Worm (Caenorhabditis elegans) whole organism, young adult: ENCODE measurements around the gene ins-39.

Experiments
- D2030.7 ChIP-seq: fragments of 200-800 bp; sonication (Bioruptor generic); IDR thresholded peaks from 2 replicates; pipeline ENCODE4 v1.3.6; 2022; ENCODE audit warnings: missing genetic modification reagents, missing genetic modification characterization, missing compliant biosample characterization
- F10E7.11 ChIP-seq: sonication (generic microtip); optimal IDR thresholded peaks from 2 replicates; lab custom pipeline; 2017; ENCODE audit warnings: mild to moderate bottlenecking, missing genetic modification characterization, moderate library complexity, missing compliant biosample characterization
- F57A8.1 ChIP-seq: fragments of 200-800 bp; sonication (Bioruptor generic); optimal IDR thresholded peaks from 2 replicates; lab custom pipeline; 2018; ENCODE audit warnings: mild to moderate bottlenecking, missing genetic modification characterization, moderate library complexity, missing compliant biosample characterization
- K12H6.12 ChIP-seq: fragments of 200-800 bp; sonication (Bioruptor generic); optimal IDR thresholded peaks from 2 replicates; lab custom pipeline; 2018; ENCODE audit warnings: mild to moderate bottlenecking, missing genetic modification characterization, missing compliant biosample characterization
- T26A5.8 ChIP-seq: sonication (generic microtip); optimal IDR thresholded peaks from 2 replicates; lab custom pipeline; 2016; ENCODE audit warnings: missing genetic modification characterization, missing compliant biosample characterization
- Y53G8AR.9 ChIP-seq: fragments of 200-800 bp; sonication (Bioruptor generic); conservative IDR thresholded peaks from 2 replicates; pipeline ENCODE4 v1.3.6; 2022; ENCODE audit warnings: missing genetic modification reagents, missing genetic modification characterization, missing compliant biosample characterization
- atf-7 ChIP-seq: sonication (generic microtip); optimal IDR thresholded peaks from 2 replicates; lab custom pipeline; 2017; ENCODE audit warnings: mild to moderate bottlenecking, missing genetic modification characterization, missing compliant biosample characterization
- athp-1 ChIP-seq: sonication (generic microtip); optimal IDR thresholded peaks from 2 replicates; lab custom pipeline; 2017; ENCODE audit warnings: mild to moderate bottlenecking, missing genetic modification characterization, missing compliant biosample characterization
- attf-3 ChIP-seq: fragments of 200-800 bp; sonication (Bioruptor generic); conservative IDR thresholded peaks from 2 replicates; pipeline ENCODE4 v1.3.6; 2022; ENCODE audit warnings: missing genetic modification reagents, missing genetic modification characterization, missing compliant biosample characterization
- attf-5 ChIP-seq: fragments of 200-800 bp; sonication (Bioruptor generic); optimal IDR thresholded peaks from 2 replicates; lab custom pipeline; 2018; ENCODE audit warnings: mild to moderate bottlenecking, missing genetic modification characterization, missing compliant biosample characterization
- attf-6 ChIP-seq: fragments of 200-800 bp; sonication (Bioruptor generic); IDR thresholded peaks from 2 replicates; pipeline ENCODE4 v1.3.6; 2022; ENCODE audit warnings: missing genetic modification reagents, missing genetic modification characterization, missing compliant biosample characterization
- bed-1 ChIP-seq: fragments of 200-800 bp; sonication (Bioruptor generic); IDR thresholded peaks from 2 replicates; pipeline ENCODE4 v1.3.6; 2022; ENCODE audit warnings: missing genetic modification reagents, missing genetic modification characterization, missing compliant biosample characterization
- ccch-3 ChIP-seq: fragments of 200-800 bp; sonication (Bioruptor generic); optimal IDR thresholded peaks from 2 replicates; lab custom pipeline; 2018; ENCODE audit warnings: mild to moderate bottlenecking, missing genetic modification characterization, missing compliant biosample characterization
- cebp-1 ChIP-seq, 2 experiments: fragments of 200-800 bp in 1 of 2; sonication (Bioruptor generic) in 1 of 2; sonication (generic microtip) in 1 of 2; IDR thresholded peaks in 1 of 2; optimal IDR thresholded peaks in 1 of 2; 2 replicates each; pipeline versions ENCODE4 v1.3.6 to Lab custom; 2017 to 2022; ENCODE audit warnings: missing compliant biosample characterization in 2 of 2, missing genetic modification characterization in 2 of 2, mild to moderate bottlenecking in 1 of 2, missing genetic modification reagents in 1 of 2, moderate library complexity in 1 of 2
- cebp-2 ChIP-seq: fragments of 200-800 bp; sonication (Bioruptor generic); IDR thresholded peaks from 2 replicates; pipeline ENCODE4 v1.3.6; 2022; ENCODE audit warnings: missing genetic modification characterization, missing compliant biosample characterization
- ceh-27 ChIP-seq: fragments of 200-800 bp; sonication (Bioruptor generic); optimal IDR thresholded peaks from 2 replicates; lab custom pipeline; 2018; ENCODE audit warnings: mild to moderate bottlenecking, missing genetic modification characterization, moderate library complexity, missing compliant biosample characterization
- ceh-40 ChIP-seq: fragments of 200-800 bp; sonication (Bioruptor generic); IDR thresholded peaks from 2 replicates; pipeline ENCODE4 v1.3.6; 2022; ENCODE audit warnings: missing genetic modification characterization, missing compliant biosample characterization
- dpff-1 ChIP-seq: sonication (generic microtip); optimal IDR thresholded peaks from 2 replicates; lab custom pipeline; 2017; ENCODE audit warnings: mild to moderate bottlenecking, missing genetic modification characterization, missing compliant biosample characterization
- egl-18 ChIP-seq: fragments of 200-800 bp; sonication (Bioruptor generic); IDR thresholded peaks from 2 replicates; pipeline ENCODE4 v1.3.6; 2022; ENCODE audit warnings: missing genetic modification reagents, missing genetic modification characterization, missing compliant biosample characterization
- egl-44 ChIP-seq: fragments of 200-800 bp; sonication (Bioruptor generic); IDR thresholded peaks from 2 replicates; pipeline ENCODE4 v1.3.6; 2022; ENCODE audit warnings: missing genetic modification reagents, missing genetic modification characterization, missing compliant biosample characterization
- ekl-4 ChIP-seq: fragments of 200-800 bp; sonication (Bioruptor generic); IDR thresholded peaks from 2 replicates; pipeline ENCODE4 v1.3.6; 2022; ENCODE audit warnings: missing genetic modification reagents, missing genetic modification characterization, missing compliant biosample characterization
- gei-17 ChIP-seq: fragments of 200-800 bp; sonication (Bioruptor generic); optimal IDR thresholded peaks from 2 replicates; lab custom pipeline; 2018; ENCODE audit warnings: mild to moderate bottlenecking, missing genetic modification characterization, missing compliant biosample characterization
- hmg-1.2 ChIP-seq: fragments of 200-800 bp; sonication (Bioruptor generic); IDR thresholded peaks from 2 replicates; pipeline ENCODE4 v1.3.6; 2022; ENCODE audit warnings: missing genetic modification reagents, missing genetic modification characterization, missing compliant biosample characterization
- hmg-20 ChIP-seq: fragments of 200-800 bp; sonication (Bioruptor generic); IDR thresholded peaks from 2 replicates; pipeline ENCODE4 v1.3.6; 2022; ENCODE audit warnings: missing genetic modification reagents, missing genetic modification characterization, missing compliant biosample characterization
- hsf-1 ChIP-seq: fragments of 200-800 bp; sonication (Bioruptor generic); IDR thresholded peaks from 2 replicates; pipeline ENCODE4 v1.3.6; 2022; ENCODE audit warnings: missing genetic modification reagents, missing genetic modification characterization, missing compliant biosample characterization
- let-526 ChIP-seq: fragments of 200-800 bp; sonication (Bioruptor generic); IDR thresholded peaks from 2 replicates; pipeline ENCODE4 v1.3.6; 2022; ENCODE audit warnings: missing genetic modification reagents, missing genetic modification characterization, missing compliant biosample characterization
- lin-26 ChIP-seq: fragments of 200-800 bp; sonication (Bioruptor generic); IDR thresholded peaks from 2 replicates; pipeline ENCODE4 v1.3.6; 2022; ENCODE audit warnings: missing genetic modification reagents, missing genetic modification characterization, missing compliant biosample characterization
- lin-35 ChIP-seq, 3 experiments: fragments of 150-350 bp in 2 of 3; sonication (generic microtip) in 1 of 3; optimal IDR thresholded peaks; 2 replicates each; lab custom pipeline; 2014 to 2018; ENCODE audit warnings: missing biosample characterization in 3 of 3, missing genetic modification characterization in 3 of 3, missing genetic modification reagents in 3 of 3
- lin-40 ChIP-seq: sonication (generic microtip); optimal IDR thresholded peaks from 2 replicates; lab custom pipeline; 2016; ENCODE audit warnings: missing genetic modification characterization, mild to moderate bottlenecking, missing compliant biosample characterization, missing genotype, missing genetic modification reagents
- lin-54 ChIP-seq: fragments of 200-800 bp; sonication (Bioruptor generic); optimal IDR thresholded peaks from 2 replicates; lab custom pipeline; 2018; ENCODE audit warnings: mild to moderate bottlenecking, missing genetic modification characterization, missing compliant biosample characterization
- madf-10 ChIP-seq: sonication (generic microtip); optimal IDR thresholded peaks from 2 replicates; lab custom pipeline; 2016; ENCODE audit warnings: mild to moderate bottlenecking, missing genetic modification characterization, missing compliant biosample characterization
- madf-3 ChIP-seq: fragments of 200-800 bp; sonication (Bioruptor generic); IDR thresholded peaks from 2 replicates; pipeline ENCODE4 v1.3.6; 2022; ENCODE audit warnings: missing genetic modification reagents, missing genetic modification characterization, missing compliant biosample characterization
- madf-6 ChIP-seq: fragments of 200-800 bp; sonication (Bioruptor generic); IDR thresholded peaks from 2 replicates; pipeline ENCODE4 v1.3.6; 2022; ENCODE audit warnings: missing genetic modification reagents, missing genetic modification characterization, missing compliant biosample characterization
- madf-8 ChIP-seq: fragments of 200-800 bp; sonication (Bioruptor generic); conservative IDR thresholded peaks from 2 replicates; pipeline ENCODE4 v1.3.6; 2022; ENCODE audit warnings: missing genetic modification reagents, missing genetic modification characterization, missing compliant biosample characterization
- mcd-1 ChIP-seq: fragments of 200-800 bp; sonication (Bioruptor generic); IDR thresholded peaks from 2 replicates; pipeline ENCODE4 v1.3.6; 2022; ENCODE audit warnings: missing genetic modification reagents, missing genetic modification characterization, missing compliant biosample characterization
- mxl-1 ChIP-seq: sonication (generic microtip); optimal IDR thresholded peaks from 2 replicates; lab custom pipeline; 2016; ENCODE audit warnings: missing genetic modification characterization, missing compliant biosample characterization
- nfya-2 ChIP-seq: fragments of 200-800 bp; sonication (Bioruptor generic); IDR thresholded peaks from 2 replicates; pipeline ENCODE4 v1.3.6; 2022; ENCODE audit warnings: missing genetic modification reagents, missing genetic modification characterization, missing compliant biosample characterization
- nhr-90 ChIP-seq: sonication (generic microtip); optimal IDR thresholded peaks from 2 replicates; lab custom pipeline; 2016; ENCODE audit warnings: missing genotype, mild to moderate bottlenecking, missing genetic modification characterization, missing compliant biosample characterization
- rcor-1 ChIP-seq: fragments of 200-800 bp; sonication (Bioruptor generic); IDR thresholded peaks from 2 replicates; pipeline ENCODE4 v1.3.6; 2022; ENCODE audit warnings: missing genetic modification reagents, missing genetic modification characterization, missing compliant biosample characterization
- rec-8 ChIP-seq, 2 experiments: sonication (generic microtip); optimal IDR thresholded peaks; 2 replicates each; lab custom pipeline; 2016; ENCODE audit warnings: mild to moderate bottlenecking in 2 of 2, missing genetic modification characterization in 2 of 2, missing genetic modification reagents in 2 of 2, missing genotype in 2 of 2, missing biosample characterization in 1 of 2, missing compliant biosample characterization in 1 of 2, moderate library complexity in 1 of 2
- snpc-3.4 ChIP-seq: sonication (generic microtip); optimal IDR thresholded peaks from 2 replicates; lab custom pipeline; 2017; ENCODE audit warnings: missing genetic modification characterization, mild to moderate bottlenecking, missing compliant biosample characterization, antibody characterized with exemption, moderate library complexity, missing genotype, missing genetic modification reagents
- snpc-4 ChIP-seq, 5 experiments: fragments of 150-350 bp in 1 of 5; sonication (generic microtip) in 4 of 5; optimal IDR thresholded peaks; 2 replicates each; lab custom pipeline; 2014 to 2018; ENCODE audit warnings: missing genetic modification characterization in 5 of 5, missing biosample characterization in 3 of 5, antibody characterized with exemption in 2 of 5, mild to moderate bottlenecking in 2 of 5, missing compliant biosample characterization in 2 of 5, missing genotype in 2 of 5, moderate library complexity in 2 of 5, missing genetic modification reagents in 1 of 5
- somi-1 ChIP-seq: fragments of 200-800 bp; sonication (Bioruptor generic); optimal IDR thresholded peaks from 2 replicates; lab custom pipeline; 2018; ENCODE audit warnings: mild to moderate bottlenecking, missing genetic modification characterization, missing compliant biosample characterization
- tbp1 ChIP-seq: fragments of 200-800 bp; sonication (Bioruptor generic); optimal IDR thresholded peaks from 2 replicates; lab custom pipeline; 2018; ENCODE audit warnings: mild to moderate bottlenecking, missing genetic modification characterization, missing compliant biosample characterization
- tbx-9 ChIP-seq: sonication (generic microtip); optimal IDR thresholded peaks from 2 replicates; lab custom pipeline; 2016; ENCODE audit warnings: borderline replicate concordance, missing genetic modification characterization, inconsistent platforms, missing compliant biosample characterization
- ztf-26 ChIP-seq: sonication (generic microtip); optimal IDR thresholded peaks from 2 replicates; lab custom pipeline; 2017; ENCODE audit warnings: missing genetic modification characterization, missing compliant biosample characterization

The ins-39 gene

DNA sequence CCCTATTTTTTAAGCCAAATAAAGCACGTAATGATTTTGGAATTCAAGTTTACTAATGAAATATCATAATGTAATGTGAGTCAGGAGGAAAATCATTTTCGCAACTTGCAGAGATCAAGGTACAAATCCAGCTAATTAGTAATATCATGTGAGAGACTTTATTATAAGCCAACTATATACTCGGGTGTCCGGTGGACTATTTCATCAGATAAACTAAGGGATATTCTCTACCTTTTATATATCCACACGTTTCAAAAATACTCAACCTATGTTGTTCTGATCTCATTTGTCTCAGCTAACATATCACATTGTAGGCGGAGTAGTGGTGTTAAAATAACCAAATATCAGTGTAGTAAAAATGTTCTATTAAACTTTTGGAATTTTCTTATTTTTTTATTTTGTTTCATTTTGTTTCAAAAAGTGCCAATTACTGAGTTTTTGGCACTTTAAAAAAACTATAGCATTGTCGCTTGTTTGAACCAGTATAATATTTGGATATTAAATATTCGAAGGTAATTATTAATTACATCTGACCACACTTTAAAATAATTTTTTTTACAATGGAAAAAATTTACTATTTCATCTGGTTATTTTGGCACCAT is 45.3 kb upstream of the ins-39 start (continued):
- no peak for TF ChIP-seq madf-3 (GFP tag; lab: Robert Waterston, UW)
- TF ChIP-seq snpc-3.4 = peak; percentile 3
- peak; percentile 81 for TF ChIP-seq cebp-2
- TF ChIP-seq egl-18 (GFP tag; lab: Robert Waterston, UW) = peak; percentile 68; the same call in 1 of the 2 replicates
- peak; percentile 98 for TF ChIP-seq ztf-26 (tag; lab: Kevin White, UChicago)
- TF ChIP-seq bed-1 (GFP tag; lab: Robert Waterston, UW) = no peak
- 0 out of 2 replicates have a peak, but pooled peaks have one; percentile 30 for TF ChIP-seq lin-26 (GFP tag; lab: Robert Waterston, UW)
- peak; percentile 93 for TF ChIP-seq atf-7 (tag; lab: Kevin White, UChicago)
- peak; percentile 74 for TF ChIP-seq K12H6.12
- peak; percentile 90 for TF ChIP-seq hmg-20 (GFP tag; lab: Robert Waterston, UW)
- TF ChIP-seq madf-8 (GFP tag; lab: Robert Waterston, UW) = no peak
- TF ChIP-seq mxl-1 (tag; lab: Kevin White, UChicago) = no peak
- TF ChIP-seq F57A8.1 (GFP tag; lab: Kevin White, UChicago) = no peak
- peak; percentile 99 for TF ChIP-seq lin-40 (tag; lab: Kevin White, UChicago)
- peak; percentile 91 for TF ChIP-seq madf-10
- TF ChIP-seq T26A5.8 (tag; lab: Kevin White, UChicago) = no peak
- TF ChIP-seq snpc-4 (GFP tag; optimal IDR thresholded peaks at IDR 0.05; lab: Kevin White, UChicago) = no peak
- peak; percentile 41 to 81 (median 69) for TF ChIP-seq snpc-4 (tag; optimal IDR thresholded peaks at IDR 0.05; lab: Kevin White, UChicago)
- TF ChIP-seq F10E7.11 (tag; lab: Kevin White, UChicago) = peak; percentile 71
- TF ChIP-seq let-526 = peak; percentile 64; the same call in 1 of the 2 replicates
- TF ChIP-seq rec-8 (tag; optimal IDR thresholded peaks at IDR 0.05; lab: Kevin White, UChicago) = peak in 1 of 2 experiments; percentile 43
- no peak for TF ChIP-seq nhr-90 (tag; lab: Kevin White, UChicago)
- peak; percentile 60 for TF ChIP-seq ekl-4 (GFP tag; lab: Robert Waterston, UW)
- TF ChIP-seq egl-44 (GFP tag; lab: Robert Waterston, UW) = 0 out of 2 replicates have a peak, but pooled peaks have one; percentile 51
- TF ChIP-seq tbp1 (GFP tag; lab: Kevin White, UChicago) = peak; percentile 70
- no peak for TF ChIP-seq hsf-1 (GFP tag; lab: Robert Waterston, UW)
- TF ChIP-seq Y53G8AR.9 (GFP tag; lab: Robert Waterston, UW) = peak; percentile 90
- TF ChIP-seq D2030.7 = no peak
- peak; percentile 66 for TF ChIP-seq somi-1 (GFP tag; lab: Kevin White, UChicago)
- peak; percentile 73; the same call in 1 of the 2 replicates for TF ChIP-seq mcd-1 (GFP tag; lab: Robert Waterston, UW)
- TF ChIP-seq ceh-27 (GFP tag; lab: Kevin White, UChicago) = peak; percentile 95
- TF ChIP-seq dpff-1 (tag; lab: Kevin White, UChicago) = no peak
- no peak for TF ChIP-seq attf-5 (GFP tag; lab: Kevin White, UChicago)
- peak; percentile 90 for TF ChIP-seq rcor-1 (GFP tag; lab: Robert Waterston, UW)
- no peak for TF ChIP-seq attf-3 (GFP tag; lab: Robert Waterston, UW)
- TF ChIP-seq ccch-3 (GFP tag; lab: Kevin White, UChicago) = peak; percentile 27
- no peak for TF ChIP-seq madf-6 (GFP tag; lab: Robert Waterston, UW)
- TF ChIP-seq lin-54 = peak; percentile 74
- TF ChIP-seq tbx-9 (tag; lab: Kevin White, UChicago) = no peak
- TF ChIP-seq cebp-1 (GFP tag; IDR thresholded peaks at IDR 0.05; lab: Robert Waterston, UW) = no peak
- peak; percentile 93 for TF ChIP-seq cebp-1 (tag; optimal IDR thresholded peaks at IDR 0.05; lab: Kevin White, UChicago)
- TF ChIP-seq attf-6 (GFP tag; lab: Robert Waterston, UW) = no peak
- peak; percentile 96 for TF ChIP-seq gei-17
- TF ChIP-seq nfya-2 (GFP tag; lab: Robert Waterston, UW) = no peak
- no peak for TF ChIP-seq ceh-40 (GFP tag; lab: Robert Waterston, UW)
- no peak for TF ChIP-seq athp-1 (tag; lab: Kevin White, UChicago)
- peak; percentile 77 for TF ChIP-seq hmg-1.2 (GFP tag; lab: Robert Waterston, UW)
- TF ChIP-seq lin-35 (GFP tag; optimal IDR thresholded peaks at IDR 0.05; lab: Kevin White, UChicago) = peak in 2 of 3 experiments; percentile 48 to 95
